Worm (Caenorhabditis elegans): ENCODE results near the gene mlc-1.

- TF ChIP-seq tab-1 (GFP tag; IDR thresholded peaks at IDR 0.05) = no peak
- TF ChIP-seq ztf-29 (GFP tag; IDR thresholded peaks at IDR 0.05) = no peak
- TF ChIP-seq cog-1 (tag; optimal IDR thresholded peaks at IDR 0.05) = no peak
- TF ChIP-seq flt-1 (GFP tag; IDR thresholded peaks at IDR 0.05) = no peak
- TF ChIP-seq klf-2 (GFP tag; conservative IDR thresholded peaks at IDR 0.05) = no peak
- no peak for TF ChIP-seq ref-1 (GFP tag; conservative IDR thresholded peaks at IDR 0.05)
Observed at ce11 chrX:17481892-17482515, 23.0 kb downstream of the mlc-1 start.

Data from whole organism, midembryonic.